Fruit fly (Drosophila melanogaster): ENCODE results near the gene Ptp61F.

Ptp61F gene

DNA sequence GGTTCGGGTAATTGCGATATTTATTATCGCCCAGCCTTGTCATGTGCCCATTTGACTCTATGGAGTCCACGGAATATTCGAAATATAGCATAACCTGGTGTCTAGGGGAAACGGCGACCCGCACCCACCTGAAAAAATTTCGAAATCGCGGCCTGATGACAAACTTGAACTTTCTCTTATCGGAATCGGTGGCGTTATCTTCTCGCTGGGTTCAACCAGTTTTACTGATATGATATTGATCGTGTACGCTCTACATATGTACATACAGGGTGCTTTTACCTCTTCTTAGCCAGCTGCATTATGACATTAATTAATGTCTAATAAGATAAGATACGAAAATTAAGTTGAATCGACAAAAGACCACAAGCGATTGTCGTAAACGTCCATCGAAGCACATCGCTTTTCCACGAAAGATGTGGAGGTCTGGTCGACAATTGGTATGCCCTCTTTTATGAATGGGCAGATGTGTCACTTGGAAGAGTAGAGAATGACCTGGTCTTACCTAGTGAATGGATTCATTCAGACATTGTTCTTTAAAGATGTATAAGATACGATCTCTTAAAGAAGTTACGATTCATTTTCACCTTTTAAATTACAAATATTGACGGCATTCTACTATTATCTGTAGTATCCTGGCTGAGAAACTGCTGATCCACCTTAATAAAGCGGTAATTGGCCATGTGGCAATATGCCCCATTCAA lies 154.7 kb downstream of the Ptp61F start (continued):
- TF ChIP-seq grn (GFP tag; optimal IDR thresholded peaks at IDR 0.05) = peak; percentile 85
- no peak for TF ChIP-seq yki (optimal IDR thresholded peaks at IDR 0.05)
- no peak for TF ChIP-seq bsh (GFP tag; optimal IDR thresholded peaks at IDR 0.05)
- TF ChIP-seq mam (GFP tag; optimal IDR thresholded peaks at IDR 0.05) = peak; percentile 22
- TF ChIP-seq CG5180 (GFP tag; optimal IDR thresholded peaks at IDR 0.05) = no peak
- TF ChIP-seq gfzf (GFP tag; optimal IDR thresholded peaks at IDR 0.05) = no peak
- TF ChIP-seq CG11504 (tag; optimal IDR thresholded peaks at IDR 0.05) = peak; percentile 54
- TF ChIP-seq Sry-δ (GFP tag; optimal IDR thresholded peaks at IDR 0.05) = no peak
- 0 out of 2 replicates have a peak, but pooled peaks have one; percentile 31 for TF ChIP-seq CG9932 (GFP tag; IDR thresholded peaks at IDR 0.05)
- no peak for TF ChIP-seq croc (GFP tag; conservative IDR thresholded peaks at IDR 0.05)
- no peak for TF ChIP-seq chm (GFP tag; IDR thresholded peaks at IDR 0.05)
- peak in 1 of 2 experiments; percentile 21 for TF ChIP-seq Pdp1 (GFP tag; optimal IDR thresholded peaks at IDR 0.05)
- TF ChIP-seq CG15514 (GFP tag; optimal IDR thresholded peaks at IDR 0.05) = peak; percentile 4
- no peak for TF ChIP-seq ci (GFP tag; IDR thresholded peaks at IDR 0.05)
- TF ChIP-seq CG17802 (tag; optimal IDR thresholded peaks at IDR 0.05) = no peak
- TF ChIP-seq dmrt99B (tag; optimal IDR thresholded peaks at IDR 0.05) = peak; percentile 23
- peak; percentile 51; the same call in 2 of the 3 replicates for TF ChIP-seq dysf (GFP tag; IDR thresholded peaks at IDR 0.05)
- 0 out of 3 replicates have a peak, but pooled peaks have one; percentile 24 for TF ChIP-seq Dbx (GFP tag; IDR thresholded peaks at IDR 0.05)
- peak; percentile 15 for TF ChIP-seq Xbp1 (GFP tag; optimal IDR thresholded peaks at IDR 0.05)
- no peak for TF ChIP-seq prd (optimal IDR thresholded peaks at IDR 0.05)
- peak; percentile 14; the same call in 1 of the 3 replicates for TF ChIP-seq prd (GFP tag; IDR thresholded peaks at IDR 0.05)
- TF ChIP-seq Ptx1 (GFP tag; IDR thresholded peaks at IDR 0.05) = peak; percentile 33; the same call in 1 of the 2 replicates
- TF ChIP-seq CG17359 (tag; optimal IDR thresholded peaks at IDR 0.05) = no peak
- TF ChIP-seq CG31365 (tag; optimal IDR thresholded peaks at IDR 0.05) = no peak
- peak; percentile 20 for TF ChIP-seq Hmr (GFP tag; optimal IDR thresholded peaks at IDR 0.05)
- TF ChIP-seq Sox100B (GFP tag; optimal IDR thresholded peaks at IDR 0.05) = peak; percentile 7
- TF ChIP-seq Dip3 (GFP tag; optimal IDR thresholded peaks at IDR 0.05) = peak; percentile 28
- TF ChIP-seq CG10366 (GFP tag; IDR thresholded peaks at IDR 0.05) = peak; percentile 46
- peak; percentile 49 for TF ChIP-seq CG2678 (tag; optimal IDR thresholded peaks at IDR 0.05)
- no peak for TF ChIP-seq crc (GFP tag; optimal IDR thresholded peaks at IDR 0.05)
- peak; percentile 4 for TF ChIP-seq CG9727 (GFP tag; optimal IDR thresholded peaks at IDR 0.05)
- peak; percentile 9 for TF ChIP-seq sug (tag; optimal IDR thresholded peaks at IDR 0.05)
- TF ChIP-seq CG12391 (tag; optimal IDR thresholded peaks at IDR 0.05) = no peak
- TF ChIP-seq CG12236 (GFP tag; optimal IDR thresholded peaks at IDR 0.05) = no peak
- TF ChIP-seq CG32772 (GFP tag; IDR thresholded peaks at IDR 0.05) = no peak
- TF ChIP-seq slbo (GFP tag; IDR thresholded peaks at IDR 0.05) = peak; percentile 29; the same call in 1 of the 2 replicates
- TF ChIP-seq GATAe (GFP tag; conservative IDR thresholded peaks at IDR 0.05) = peak; percentile 48; the same call in 1 of the 2 replicates
- peak; percentile 34 for TF ChIP-seq Meics (GFP tag; optimal IDR thresholded peaks at IDR 0.05)
- TF ChIP-seq CG14710 (tag; optimal IDR thresholded peaks at IDR 0.05) = no peak
- TF ChIP-seq Max (GFP tag; optimal IDR thresholded peaks at IDR 0.05) = peak; percentile 16
- TF ChIP-seq fd96Cb (tag; optimal IDR thresholded peaks at IDR 0.05) = peak; percentile 17
- TF ChIP-seq CG18599 (GFP tag; optimal IDR thresholded peaks at IDR 0.05) = peak; percentile 22
- TF ChIP-seq gem (tag; optimal IDR thresholded peaks at IDR 0.05) = peak; percentile 40
- TF ChIP-seq Gug (GFP tag; IDR thresholded peaks at IDR 0.05) = 0 out of 4 replicates have a peak, but pooled peaks have one; percentile 2
- TF ChIP-seq HLH3B (GFP tag; IDR thresholded peaks at IDR 0.05) = 0 out of 2 replicates have a peak, but pooled peaks have one; percentile 26
- peak in 1 of 2 experiments; percentile 26 for TF ChIP-seq Hr51 (GFP tag; optimal IDR thresholded peaks at IDR 0.05)
- no peak for TF ChIP-seq esg (GFP tag; conservative IDR thresholded peaks at IDR 0.05)
- TF ChIP-seq lilli (GFP tag; optimal IDR thresholded peaks at IDR 0.05) = peak; percentile 25
- no peak for TF ChIP-seq ato (GFP tag; IDR thresholded peaks at IDR 0.05; ENCODE audit: partially characterized antibody)

All from whole organism, embryonic.